Fruit fly (Drosophila melanogaster) whole organism, wandering third instar larva: ENCODE measurements around the gene CG7201.

Experiments used
- Jra ChIP-seq: sonication (Bioruptor generic); optimal IDR thresholded peaks from 2 replicates; lab custom pipeline; 2016; ENCODE audit warnings: missing biosample characterization, missing genetic modification characterization
- N ChIP-seq: fragments of >200 bp; optimal IDR thresholded peaks from 2 replicates; lab custom pipeline; 2018; ENCODE audit warnings: missing biosample characterization, missing external identifiers, missing genetic modification characterization
- OdsH ChIP-seq: fragments of 200-800 bp; sonication (Bioruptor generic); optimal IDR thresholded peaks from 2 replicates; lab custom pipeline; 2016; ENCODE audit warnings: missing biosample characterization, mild to moderate bottlenecking, missing genetic modification characterization
- ey ChIP-seq: fragments of 200-800 bp; sonication (Bioruptor generic); optimal IDR thresholded peaks from 2 replicates; lab custom pipeline; 2016; ENCODE audit warnings: missing biosample characterization, missing genetic modification characterization
- tai ChIP-seq: sonication (Bioruptor generic); optimal IDR thresholded peaks from 2 replicates; lab custom pipeline; 2016; ENCODE audit warnings: missing biosample characterization, missing genetic modification characterization
- usp ChIP-seq: fragments of >200 bp; optimal IDR thresholded peaks from 2 replicates; lab custom pipeline; 2017; ENCODE audit warnings: missing biosample characterization, missing genetic modification characterization

- TF ChIP-seq ey (GFP tag; lab: Kevin White, UChicago) (no peak), Jra (GFP tag; lab: Kevin White, UChicago) (peak; percentile 9), OdsH (GFP tag; lab: Kevin White, UChicago) (peak; percentile 21), tai (no peak), usp (GFP tag; lab: Kevin White, UChicago) (no peak), N (GFP tag; lab: Kevin White, UChicago) (no peak)
Measured at dm6 chr3L:8338921-8339320, 43.8 kb upstream of the CG7201 start, which contains the start of gene Pex2.
